Worm (Caenorhabditis elegans): ENCODE data around the gene ari-1.4.

The ari-1.4 gene

ce11 chrIV:15475829-15476228 lies 52.5 kb downstream of the ari-1.4 start:
- TF ChIP-seq fkh-2 (tag; optimal IDR thresholded peaks at IDR 0.05) (no peak), ceh-28 (tag; optimal IDR thresholded peaks at IDR 0.05) (peak; percentile 18)
